Worm (Caenorhabditis elegans) whole organism, early embryonic: Measurements from ENCODE around the gene ceh-83.

ENCODE experiments used
- B0310.2 ChIP-seq: sonication (generic microtip); optimal IDR thresholded peaks from 2 replicates; lab custom pipeline; 2016; ENCODE audit warnings: mild to moderate bottlenecking, missing genetic modification characterization, missing compliant biosample characterization
- aly-1 ChIP-seq: sonication (generic microtip); optimal IDR thresholded peaks from 2 replicates; lab custom pipeline; 2016; ENCODE audit warnings: missing genetic modification characterization, missing compliant biosample characterization
- ama-1 ChIP-seq: fragments of 150-350 bp; optimal IDR thresholded peaks from 2 replicates; lab custom pipeline; 2014
- flt-1 ChIP-seq: fragments of 200-800 bp; sonication (Bioruptor generic); IDR thresholded peaks from 2 replicates; pipeline ENCODE4 v1.3.6; 2022; ENCODE audit warnings: missing genetic modification characterization, missing compliant biosample characterization
- sea-1 ChIP-seq: fragments of 200-800 bp; sonication (Bioruptor generic); conservative IDR thresholded peaks from 2 replicates; pipeline ENCODE4 v1.3.6; 2022; ENCODE audit warnings: missing genetic modification characterization, missing compliant biosample characterization

- TF ChIP-seq B0310.2, result no peak
- TF ChIP-seq sea-1 (GFP tag; lab: Robert Waterston, UW), result no peak
- no peak for TF ChIP-seq flt-1
- no peak for TF ChIP-seq ama-1 (lab: Kevin White, UChicago)
- TF ChIP-seq aly-1 (tag; lab: Kevin White, UChicago), result no peak
Observed at ce11 chrII:1782474-1782873, 46.1 kb upstream of the ceh-83 start, which contains the start of gene math-4.
